Worm (Caenorhabditis elegans) whole organism, L2 larva: ENCODE results near the gene Y47D3A.14.

Source experiments
- alr-1 ChIP-seq: fragments of 150-350 bp; optimal IDR thresholded peaks from 2 replicates; lab custom pipeline; 2014; ENCODE audit warnings: missing biosample characterization, missing genetic modification characterization
- aly-2 ChIP-seq: fragments of 150-350 bp; optimal IDR thresholded peaks from 2 replicates; lab custom pipeline; 2014; ENCODE audit warnings: missing biosample characterization, missing genetic modification characterization
- crh-2 ChIP-seq: sonication (generic microtip); optimal IDR thresholded peaks from 2 replicates; lab custom pipeline; 2017; ENCODE audit warnings: missing biosample characterization, missing genetic modification characterization
- nhr-23 ChIP-seq: fragments of 150-350 bp; optimal IDR thresholded peaks from 2 replicates; lab custom pipeline; 2014; ENCODE audit warnings: missing biosample characterization, missing genetic modification reagents, missing genetic modification characterization
- nhr-25 ChIP-seq: fragments of 150-350 bp; sonication (generic microtip); optimal IDR thresholded peaks from 3 replicates; lab custom pipeline; 2014; ENCODE audit warnings: missing biosample characterization, missing genetic modification characterization
- nhr-77 ChIP-seq: fragments of 150-350 bp; optimal IDR thresholded peaks from 2 replicates; lab custom pipeline; 2014; ENCODE audit warnings: missing biosample characterization, missing genetic modification characterization
- ztf-1 ChIP-seq: fragments of 200-800 bp; sonication (Bioruptor generic); conservative IDR thresholded peaks from 2 replicates; pipeline ENCODE4 v1.3.6; 2022; ENCODE audit warnings: missing genetic modification characterization, missing compliant biosample characterization
- ztf-11 ChIP-seq: sonication (generic microtip); optimal IDR thresholded peaks from 2 replicates; lab custom pipeline; 2017; ENCODE audit warnings: missing biosample characterization, missing genetic modification characterization

ce11 chrIII:11268532-11268931, 31.9 kb upstream of the Y47D3A.14 start:
- TF ChIP-seq aly-2 (tag; lab: Kevin White, UChicago) (no peak), alr-1 (tag; lab: Kevin White, UChicago) (no peak), nhr-77 (no peak), ztf-1 (GFP tag; lab: Robert Waterston, UW) (no peak), nhr-25 (tag; lab: Kevin White, UChicago) (no peak), crh-2 (tag; lab: Kevin White, UChicago) (no peak), ztf-11 (no peak), nhr-23 (no peak)
